Fruit fly (Drosophila melanogaster) whole organism, embryonic: ENCODE data around the gene CG6067.

Experiments
- B-H1 ChIP-seq: fragments of 200-800 bp; sonication (Bioruptor generic); IDR thresholded peaks from 3 replicates; pipeline ENCODE4 v1.3.6; 2022; ENCODE audit warnings: missing biosample characterization, missing genetic modification characterization
- CG10321 ChIP-seq: fragments of 200-800 bp; sonication (Bioruptor generic); IDR thresholded peaks from 2 replicates; pipeline ENCODE4 v1.3.6; 2022; ENCODE audit warnings: missing biosample characterization, missing genetic modification characterization
- CG10366 ChIP-seq: fragments of 200-800 bp; sonication (Bioruptor generic); IDR thresholded peaks from 2 replicates; pipeline ENCODE4 v1.3.6; 2022; ENCODE audit warnings: missing biosample characterization, missing genetic modification characterization
- CG10543 ChIP-seq: fragments of 200-800 bp; sonication (Bioruptor generic); optimal IDR thresholded peaks from 3 replicates; lab custom pipeline; 2017; ENCODE audit warnings: missing biosample characterization, mild to moderate bottlenecking, missing genetic modification characterization, moderate library complexity
- CG10959 ChIP-seq: fragments of 200-800 bp; sonication (Bioruptor generic); IDR thresholded peaks from 2 replicates; pipeline ENCODE4 v1.3.6; 2022; ENCODE audit warnings: missing biosample characterization, missing genetic modification characterization
- CG10979 ChIP-seq: fragments of 200-800 bp; sonication (Bioruptor generic); optimal IDR thresholded peaks from 2 replicates; lab custom pipeline; 2018; ENCODE audit warnings: missing biosample characterization, mild to moderate bottlenecking, missing genetic modification characterization, moderate library complexity
- CG11456 ChIP-seq: fragments of 200-800 bp; sonication (Bioruptor generic); IDR thresholded peaks from 3 replicates; pipeline ENCODE4 v1.3.6; 2022; ENCODE audit warnings: missing biosample characterization, missing genetic modification characterization
- CG11504 ChIP-seq: fragments of 200-800 bp; sonication (Bioruptor generic); optimal IDR thresholded peaks from 3 replicates; lab custom pipeline; 2019; ENCODE audit warnings: missing biosample characterization, mild to moderate bottlenecking, missing genetic modification characterization, moderate library complexity
- CG11723 ChIP-seq: fragments of 200-800 bp; sonication (Bioruptor generic); optimal IDR thresholded peaks from 2 replicates; lab custom pipeline; 2017; ENCODE audit warnings: missing biosample characterization, mild to moderate bottlenecking, missing genetic modification characterization
- CG12071 ChIP-seq: fragments of 200-800 bp; sonication (Bioruptor generic); optimal IDR thresholded peaks from 3 replicates; lab custom pipeline; 2018; ENCODE audit warnings: missing biosample characterization, mild to moderate bottlenecking, missing genetic modification characterization
- CG12391 ChIP-seq: fragments of 200-800 bp; sonication (Bioruptor generic); optimal IDR thresholded peaks from 3 replicates; lab custom pipeline; 2018; ENCODE audit warnings: missing biosample characterization, mild to moderate bottlenecking, missing genetic modification characterization, moderate library complexity
- CG12744 ChIP-seq: fragments of 200-800 bp; sonication (Bioruptor generic); optimal IDR thresholded peaks from 2 replicates; lab custom pipeline; 2016; ENCODE audit warnings: missing biosample characterization, missing genetic modification characterization
- CG13424 ChIP-seq: fragments of 200-800 bp; sonication (Bioruptor generic); optimal IDR thresholded peaks from 2 replicates; lab custom pipeline; 2019; ENCODE audit warnings: missing biosample characterization, mild to moderate bottlenecking, missing genetic modification characterization, moderate library complexity
- CG13894 ChIP-seq: fragments of 200-800 bp; sonication (Bioruptor generic); optimal IDR thresholded peaks from 3 replicates; lab custom pipeline; 2018; ENCODE audit warnings: missing biosample characterization, mild to moderate bottlenecking, missing genetic modification characterization, moderate library complexity
- CG14441 ChIP-seq: fragments of 200-800 bp; sonication (Bioruptor generic); IDR thresholded peaks from 2 replicates; pipeline ENCODE4 v1.3.6; 2022; ENCODE audit warnings: missing biosample characterization, missing genetic modification characterization
- CG15073 ChIP-seq: fragments of 200-800 bp; sonication (Bioruptor generic); optimal IDR thresholded peaks from 2 replicates; lab custom pipeline; 2016; ENCODE audit warnings: missing biosample characterization, missing genetic modification characterization
- CG16863 ChIP-seq: fragments of 200-800 bp; sonication (Bioruptor generic); optimal IDR thresholded peaks from 3 replicates; lab custom pipeline; 2016; ENCODE audit warnings: missing biosample characterization, missing genetic modification characterization
- CG17829 ChIP-seq: fragments of 200-800 bp; optimal IDR thresholded peaks from 2 replicates; lab custom pipeline; 2019; ENCODE audit warnings: missing biosample characterization, mild to moderate bottlenecking, missing genetic modification characterization, moderate library complexity
- CG18262 ChIP-seq: fragments of 200-800 bp; optimal IDR thresholded peaks from 3 replicates; lab custom pipeline; 2019; ENCODE audit warnings: missing biosample characterization, mild to moderate bottlenecking, missing genetic modification characterization, moderate library complexity
- CG30431 ChIP-seq: fragments of 200-800 bp; sonication (Bioruptor generic); optimal IDR thresholded peaks from 2 replicates; lab custom pipeline; 2017; ENCODE audit warnings: missing biosample characterization, missing genetic modification characterization
- CG3163 ChIP-seq: fragments of 200-800 bp; sonication (Bioruptor generic); optimal IDR thresholded peaks from 3 replicates; lab custom pipeline; 2016; ENCODE audit warnings: missing biosample characterization, missing genetic modification characterization
- CG32772 ChIP-seq: fragments of 200-800 bp; sonication (Bioruptor generic); IDR thresholded peaks from 2 replicates; pipeline ENCODE4 v1.3.6; 2022; ENCODE audit warnings: missing biosample characterization, missing genetic modification characterization
- CG42726 ChIP-seq: fragments of 200-800 bp; sonication (Bioruptor generic); IDR thresholded peaks from 2 replicates; pipeline ENCODE4 v1.3.6; 2022; ENCODE audit warnings: missing biosample characterization, missing genetic modification characterization; ENCODE audit not compliant: partially characterized antibody
- CG4360 ChIP-seq: fragments of 200-800 bp; sonication (Bioruptor generic); IDR thresholded peaks from 2 replicates; pipeline ENCODE4 v1.3.6; 2022; ENCODE audit warnings: missing biosample characterization, missing genetic modification characterization
- CG4404 ChIP-seq: fragments of 200-800 bp; sonication (Bioruptor generic); IDR thresholded peaks from 2 replicates; pipeline ENCODE4 v1.3.6; 2022; ENCODE audit warnings: missing biosample characterization, missing genetic modification characterization
- CG6854 ChIP-seq: fragments of 200-800 bp; sonication (Bioruptor generic); optimal IDR thresholded peaks from 3 replicates; lab custom pipeline; 2017; ENCODE audit warnings: missing biosample characterization, mild to moderate bottlenecking, missing genetic modification characterization
- Doc3 ChIP-seq: fragments of 200-800 bp; sonication (Bioruptor generic); IDR thresholded peaks from 3 replicates; pipeline ENCODE4 v1.3.6; 2022; ENCODE audit warnings: missing biosample characterization, missing genetic modification characterization; ENCODE audit not compliant: partially characterized antibody
- E2f2 ChIP-seq: fragments of 200-800 bp; sonication (Bioruptor generic); IDR thresholded peaks from 2 replicates; pipeline ENCODE4 v1.3.6; 2022; ENCODE audit warnings: missing biosample characterization, missing genetic modification characterization
- HmgD ChIP-seq: fragments of 200-800 bp; sonication (Bioruptor generic); optimal IDR thresholded peaks from 3 replicates; lab custom pipeline; 2016; ENCODE audit warnings: missing biosample characterization, missing genetic modification characterization
- Hmr ChIP-seq: fragments of 200-800 bp; sonication (Bioruptor generic); optimal IDR thresholded peaks from 3 replicates; lab custom pipeline; 2017; ENCODE audit warnings: mild to moderate bottlenecking, missing biosample characterization, missing genetic modification reagents, missing genetic modification characterization
- Hr51 ChIP-seq, 2 experiments: fragments of 200-800 bp; sonication (Bioruptor generic); optimal IDR thresholded peaks; 2 replicates in 1 of 2; 3 replicates in 1 of 2; lab custom pipeline; 2016 to 2018; ENCODE audit warnings: missing biosample characterization in 2 of 2, missing genetic modification characterization in 2 of 2, mild to moderate bottlenecking in 1 of 2, moderate library complexity in 1 of 2
- Jarid2 ChIP-seq: fragments of 200-800 bp; sonication (Bioruptor generic); optimal IDR thresholded peaks from 3 replicates; lab custom pipeline; 2017; ENCODE audit warnings: mild to moderate bottlenecking, missing biosample characterization, missing genetic modification reagents, missing genetic modification characterization
- Optix ChIP-seq: fragments of 200-800 bp; sonication (Bioruptor generic); IDR thresholded peaks from 3 replicates; pipeline ENCODE4 v1.3.6; 2022; ENCODE audit warnings: missing biosample characterization, missing genetic modification characterization
- PHDP ChIP-seq: fragments of 200-800 bp; sonication (Bioruptor generic); optimal IDR thresholded peaks from 3 replicates; lab custom pipeline; 2018; ENCODE audit warnings: missing biosample characterization, mild to moderate bottlenecking, missing genetic modification characterization, moderate library complexity
- Xbp1 ChIP-seq: fragments of 200-800 bp; sonication (Bioruptor generic); optimal IDR thresholded peaks from 3 replicates; lab custom pipeline; 2016; ENCODE audit warnings: missing biosample characterization, mild to moderate bottlenecking, missing genetic modification characterization
- bigmax ChIP-seq: fragments of 200-800 bp; sonication (Bioruptor generic); optimal IDR thresholded peaks from 2 replicates; lab custom pipeline; 2018; ENCODE audit warnings: missing biosample characterization, mild to moderate bottlenecking, missing genetic modification characterization
- ci ChIP-seq: fragments of 200-800 bp; sonication (Bioruptor generic); IDR thresholded peaks from 3 replicates; pipeline ENCODE4 v1.3.6; 2022; ENCODE audit warnings: missing biosample characterization, missing genetic modification characterization
- dimm ChIP-seq: fragments of 200-800 bp; sonication (Bioruptor generic); IDR thresholded peaks from 2 replicates; pipeline ENCODE4 v1.3.6; 2022; ENCODE audit warnings: missing biosample characterization, missing genetic modification characterization
- fd64A ChIP-seq: fragments of 200-800 bp; sonication (Bioruptor generic); optimal IDR thresholded peaks from 3 replicates; lab custom pipeline; 2018; ENCODE audit warnings: missing biosample characterization, mild to moderate bottlenecking, missing genetic modification characterization
- grau ChIP-seq: fragments of 200-800 bp; optimal IDR thresholded peaks from 3 replicates; lab custom pipeline; 2019; ENCODE audit warnings: missing biosample characterization, mild to moderate bottlenecking, missing genetic modification characterization, moderate library complexity
- gsb ChIP-seq: fragments of 200-800 bp; sonication (Bioruptor generic); IDR thresholded peaks from 2 replicates; pipeline ENCODE4 v1.3.6; 2022; ENCODE audit warnings: missing biosample characterization, missing genetic modification characterization
- hth ChIP-seq: fragments of >200 bp; optimal IDR thresholded peaks from 2 replicates; lab custom pipeline; 2017; ENCODE audit warnings: inconsistent platforms
- lab ChIP-seq: fragments of 200-800 bp; sonication (Bioruptor generic); optimal IDR thresholded peaks from 3 replicates; lab custom pipeline; 2017; ENCODE audit warnings: missing biosample characterization, missing genetic modification characterization, mild to moderate bottlenecking, moderate library complexity, missing genetic modification reagents
- lbe ChIP-seq: fragments of 200-800 bp; sonication (Bioruptor generic); optimal IDR thresholded peaks from 2 replicates; lab custom pipeline; 2016; ENCODE audit warnings: missing biosample characterization, mild to moderate bottlenecking, missing genetic modification characterization
- nmo ChIP-seq: fragments of 200-800 bp; sonication (Bioruptor generic); optimal IDR thresholded peaks from 2 replicates; lab custom pipeline; 2018; ENCODE audit warnings: missing biosample characterization, mild to moderate bottlenecking, missing genetic modification characterization, moderate library complexity
- shn ChIP-seq: fragments of 200-800 bp; sonication (Bioruptor generic); optimal IDR thresholded peaks from 3 replicates; lab custom pipeline; 2016; ENCODE audit warnings: missing biosample characterization, missing genetic modification characterization
- ssp ChIP-seq: fragments of 200-800 bp; sonication (Bioruptor generic); IDR thresholded peaks from 2 replicates; pipeline ENCODE4 v1.3.6; 2022; ENCODE audit warnings: missing biosample characterization, missing genetic modification characterization
- vvl ChIP-seq: fragments of 200-800 bp; sonication (Bioruptor generic); IDR thresholded peaks from 2 replicates; pipeline ENCODE4 v1.3.6; 2022; ENCODE audit warnings: missing biosample characterization, missing genetic modification characterization
- wdn ChIP-seq: fragments of 200-800 bp; sonication (Bioruptor generic); IDR thresholded peaks from 2 replicates; pipeline ENCODE4 v1.3.6; 2022; ENCODE audit warnings: missing biosample characterization, missing genetic modification characterization
- wor ChIP-seq: fragments of 200-800 bp; sonication (Bioruptor generic); IDR thresholded peaks from 2 replicates; pipeline ENCODE4 v1.3.6; 2022; ENCODE audit warnings: missing biosample characterization, missing genetic modification characterization
- zen2 ChIP-seq: fragments of 200-800 bp; sonication (Bioruptor generic); IDR thresholded peaks from 3 replicates; pipeline ENCODE4 v1.3.6; 2022; ENCODE audit warnings: missing biosample characterization, missing genetic modification characterization; ENCODE audit not compliant: partially characterized antibody

CG6067 gene

DNA sequence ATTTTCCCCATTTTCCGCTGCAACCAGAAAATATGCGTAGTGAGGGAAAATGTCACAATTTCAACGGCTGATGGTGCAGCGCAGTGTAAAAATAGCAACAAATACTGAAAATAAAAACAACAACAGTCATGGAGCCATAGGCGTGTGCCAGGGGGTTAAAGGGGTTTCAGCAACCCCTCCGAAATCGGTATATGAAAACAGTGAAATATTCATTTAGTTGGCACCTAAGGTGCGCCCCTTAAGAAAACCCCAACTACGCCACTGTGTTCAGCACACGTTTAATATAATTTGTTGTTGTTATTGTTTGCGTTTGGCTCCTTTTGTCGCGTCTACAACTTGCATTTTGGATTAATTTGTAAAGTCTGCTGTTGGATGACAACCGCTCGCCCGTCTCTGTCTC is 16.6 kb downstream of the CG6067 start:
- TF ChIP-seq CG13424 (tag; lab: Kevin White, UChicago), result peak; percentile 47
- no peak for TF ChIP-seq HmgD (GFP tag; lab: Kevin White, UChicago)
- TF ChIP-seq CG30431 (GFP tag; lab: Kevin White, UChicago), result peak; percentile 44
- TF ChIP-seq CG17829 (tag; lab: Kevin White, UChicago), result peak; percentile 19
- TF ChIP-seq CG11456 (GFP tag; lab: Robert Waterston, UW), result 0 out of 3 replicates have a peak, but pooled peaks have one; percentile 43
- TF ChIP-seq gsb, result no peak
- TF ChIP-seq CG4404, result no peak
- peak; percentile 46 for TF ChIP-seq CG10979 (tag; lab: Kevin White, UChicago)
- no peak for TF ChIP-seq CG10543 (GFP tag; lab: Kevin White, UChicago)
- peak; percentile 77 for TF ChIP-seq CG4360 (GFP tag; lab: Robert Waterston, UW)
- TF ChIP-seq fd64A (GFP tag; lab: Kevin White, UChicago), result peak; percentile 64
- TF ChIP-seq CG14441 (GFP tag; lab: Robert Waterston, UW), result peak; percentile 55; the same call in 1 of the 2 replicates
- no peak for TF ChIP-seq Hmr (GFP tag; lab: Kevin White, UChicago)
- TF ChIP-seq wdn (GFP tag; lab: Robert Waterston, UW), result no peak
- peak; percentile 32 for TF ChIP-seq nmo (GFP tag; lab: Kevin White, UChicago)
- no peak for TF ChIP-seq lbe (GFP tag; lab: Kevin White, UChicago)
- TF ChIP-seq dimm (GFP tag; lab: Robert Waterston, UW), result peak; percentile 38; the same call in 1 of the 2 replicates
- no peak for TF ChIP-seq CG6854 (GFP tag; lab: Kevin White, UChicago)
- peak; percentile 20 for TF ChIP-seq CG12391 (tag; lab: Kevin White, UChicago)
- peak in 1 of 2 experiments; percentile 35 for TF ChIP-seq Hr51 (GFP tag; optimal IDR thresholded peaks at IDR 0.05; lab: Kevin White, UChicago)
- TF ChIP-seq CG16863, result peak; percentile 49
- TF ChIP-seq CG3163, result no peak
- no peak for TF ChIP-seq ssp (GFP tag; lab: Robert Waterston, UW)
- TF ChIP-seq wor (GFP tag; lab: Robert Waterston, UW), result peak; percentile 27; the same call in 1 of the 2 replicates
- TF ChIP-seq lab, result peak; percentile 4
- TF ChIP-seq CG12744 (GFP tag; lab: Kevin White, UChicago), result no peak
- peak; percentile 3 for TF ChIP-seq Jarid2
- TF ChIP-seq CG10366 (GFP tag; lab: Robert Waterston, UW), result peak; percentile 51; the same call in 1 of the 2 replicates
- TF ChIP-seq CG11723, result peak; percentile 39
- peak; percentile 47 for TF ChIP-seq CG10959 (GFP tag; lab: Robert Waterston, UW)
- peak; percentile 26; the same call in 1 of the 2 replicates for TF ChIP-seq E2f2
- peak; percentile 53; the same call in 2 of the 3 replicates for TF ChIP-seq Optix (GFP tag; lab: Robert Waterston, UW)
- TF ChIP-seq Doc3, result no peak
- peak; percentile 55 for TF ChIP-seq Xbp1
- no peak for TF ChIP-seq B-H1 (GFP tag; lab: Robert Waterston, UW)
- peak; percentile 37 for TF ChIP-seq CG11504 (tag; lab: Kevin White, UChicago)
- no peak for TF ChIP-seq CG42726 (GFP tag; lab: Robert Waterston, UW)
- TF ChIP-seq CG32772 (GFP tag; lab: Robert Waterston, UW), result peak; percentile 70
- TF ChIP-seq zen2 (GFP tag; lab: Robert Waterston, UW), result no peak
- TF ChIP-seq hth (lab: Kevin White, UChicago), result no peak
- peak; percentile 80 for TF ChIP-seq vvl (GFP tag; lab: Robert Waterston, UW)
- no peak for TF ChIP-seq CG13894
- peak; percentile 41 for TF ChIP-seq PHDP (tag; lab: Kevin White, UChicago)
- TF ChIP-seq grau, result no peak
- TF ChIP-seq bigmax (GFP tag; lab: Kevin White, UChicago), result no peak
- TF ChIP-seq shn (GFP tag; lab: Kevin White, UChicago), result no peak
- no peak for TF ChIP-seq CG15073 (GFP tag; lab: Kevin White, UChicago)
- no peak for TF ChIP-seq CG12071
- TF ChIP-seq ci (GFP tag; lab: Robert Waterston, UW), result peak; percentile 85
- no peak for TF ChIP-seq CG10321 (GFP tag; lab: Robert Waterston, UW)
- TF ChIP-seq CG18262, result peak; percentile 46
